Fruit fly (Drosophila melanogaster) Kc167 (cell line): ENCODE data around the gene GNBP3.

Experiments used
- Myc ChIP-seq: fragments of >200 bp; optimal IDR thresholded peaks from 2 replicates; lab custom pipeline; 2017; ENCODE audit warnings: missing external identifiers
- Sin3A ChIP-seq: fragments of >200 bp; optimal IDR thresholded peaks from 2 replicates; lab custom pipeline; 2018; ENCODE audit warnings: missing external identifiers
- h ChIP-seq: fragments of >200 bp; optimal IDR thresholded peaks from 3 replicates; lab custom pipeline; 2018; ENCODE audit warnings: missing external identifiers
- insv ChIP-seq: fragments of >200 bp; optimal IDR thresholded peaks from 3 replicates; lab custom pipeline; 2018; ENCODE audit warnings: missing external identifiers

- TF ChIP-seq Sin3A (no peak), h (no peak), Myc (no peak), insv (lab: Kevin White, UChicago) (no peak)
Measured at dm6 chr3L:8953962-8954647, 716 bp upstream of the GNBP3 start, which contains the start of the genes CG43783 and orb2.
